Worm (Caenorhabditis elegans): ENCODE results near the gene T13C2.3.
A peak's percentile ranks its signal among the peaks of the same experiment; 100 is the strongest.

The T13C2.3 gene

ce11 chrII:6833781-6834339, 44.8 kb downstream of the T13C2.3 start (continued):
- no peak for TF ChIP-seq ceh-40 (GFP tag; IDR thresholded peaks at IDR 0.05)
- no peak for TF ChIP-seq zim-3 (tag; optimal IDR thresholded peaks at IDR 0.05)
- peak; percentile 34 for TF ChIP-seq attf-5 (GFP tag; optimal IDR thresholded peaks at IDR 0.05)
- no peak for TF ChIP-seq tlf-1 (GFP tag; optimal IDR thresholded peaks at IDR 0.05)
- TF ChIP-seq ztf-26 (tag; optimal IDR thresholded peaks at IDR 0.05) = no peak
- no peak for TF ChIP-seq mes-4 (tag; optimal IDR thresholded peaks at IDR 0.05)
- no peak for TF ChIP-seq ztf-25 (GFP tag; IDR thresholded peaks at IDR 0.05)
- TF ChIP-seq attf-6 (GFP tag; IDR thresholded peaks at IDR 0.05) = no peak
- TF ChIP-seq sptf-2 (GFP tag; optimal IDR thresholded peaks at IDR 0.05) = no peak
- peak; percentile 70 for TF ChIP-seq dox-1 (GFP tag; IDR thresholded peaks at IDR 0.05)
- peak; percentile 67 for TF ChIP-seq zfh-2 (GFP tag; conservative IDR thresholded peaks at IDR 0.05)
- no peak for TF ChIP-seq chd-7 (tag; optimal IDR thresholded peaks at IDR 0.05)
- no peak for TF ChIP-seq T26A5.8 (tag; optimal IDR thresholded peaks at IDR 0.05)
- no peak for TF ChIP-seq B0035.1 (tag; optimal IDR thresholded peaks at IDR 0.05)
- no peak for TF ChIP-seq Y53F4B.3 (GFP tag; IDR thresholded peaks at IDR 0.05)
- TF ChIP-seq lin-54 (GFP tag; optimal IDR thresholded peaks at IDR 0.05) = no peak
- no peak for TF ChIP-seq F52B5.7 (tag; optimal IDR thresholded peaks at IDR 0.05)
- TF ChIP-seq bed-1 (GFP tag; IDR thresholded peaks at IDR 0.05) = no peak
- no peak for TF ChIP-seq Y56A3A.18 (GFP tag; IDR thresholded peaks at IDR 0.05)
- TF ChIP-seq attf-3 (GFP tag; conservative IDR thresholded peaks at IDR 0.05) = no peak
- no peak for TF ChIP-seq rcor-1 (GFP tag; IDR thresholded peaks at IDR 0.05)
- TF ChIP-seq hmg-20 (GFP tag; IDR thresholded peaks at IDR 0.05) = no peak
- TF ChIP-seq pbrm-1 (GFP tag; IDR thresholded peaks at IDR 0.05) = no peak
- TF ChIP-seq dpff-1 (tag; optimal IDR thresholded peaks at IDR 0.05) = no peak
- TF ChIP-seq egl-44 (GFP tag; IDR thresholded peaks at IDR 0.05) = no peak
- TF ChIP-seq akir-1 (GFP tag; optimal IDR thresholded peaks at IDR 0.05) = no peak
- TF ChIP-seq let-607 (tag; optimal IDR thresholded peaks at IDR 0.05) = no peak
- TF ChIP-seq unc-62 (GFP tag; optimal IDR thresholded peaks at IDR 0.05) = peak; percentile 20
- no peak for TF ChIP-seq snpc-4 (GFP tag; optimal IDR thresholded peaks at IDR 0.05)
- TF ChIP-seq snpc-4 (tag; optimal IDR thresholded peaks at IDR 0.05) = no peak

- TF ChIP-seq ztf-25 (GFP tag; IDR thresholded peaks at IDR 0.05) = no peak
- peak; percentile 35; the same call in 1 of the 2 replicates for TF ChIP-seq nfyb-1 (GFP tag; IDR thresholded peaks at IDR 0.05)
- TF ChIP-seq zfh-2 (GFP tag; conservative IDR thresholded peaks at IDR 0.05) = peak; percentile 76
These were observed 45.6 kb downstream of the T13C2.3 start, which contains the start of gene egl-27 for ce11 chrII:6834582-6835058. TSS of gene egl-27 (plus strand) at chrII:6835008.

ce11 chrII:6835500-6835899, 46.5 kb downstream of the T13C2.3 start:
- TF ChIP-seq B0035.1 (tag; optimal IDR thresholded peaks at IDR 0.05) (no peak), nhr-80 (tag; optimal IDR thresholded peaks at IDR 0.05) (peak; percentile 8), ceh-27 (GFP tag; optimal IDR thresholded peaks at IDR 0.05) (peak; percentile 34), hmg-1.2 (GFP tag; IDR thresholded peaks at IDR 0.05) (peak; percentile 44; the same call in 1 of the 2 replicates), let-607 (tag; optimal IDR thresholded peaks at IDR 0.05) (no peak), snpc-1.3 (tag; optimal IDR thresholded peaks at IDR 0.05; ENCODE audit: insufficient read depth) (no peak), lin-35 (GFP tag; optimal IDR thresholded peaks at IDR 0.05) (peak in 1 of 3 experiments; percentile 1)

Data from whole organism, young adult.